Worm (Caenorhabditis elegans) whole organism, L1 larva: Measurements from ENCODE around the gene dylt-2.
A peak's percentile ranks its signal among the peaks of the same experiment; 100 is the strongest.

ENCODE experiments used
- F16B12.6 ChIP-seq: fragments of 150-350 bp; optimal IDR thresholded peaks from 2 replicates; lab custom pipeline; 2014; ENCODE audit warnings: missing biosample characterization, missing genetic modification characterization
- ceh-8 ChIP-seq: fragments of 200-800 bp; sonication (Bioruptor generic); optimal IDR thresholded peaks from 2 replicates; lab custom pipeline; 2018; ENCODE audit warnings: mild to moderate bottlenecking, missing genetic modification characterization, moderate library complexity, missing compliant biosample characterization
- irx-1 ChIP-seq: sonication (generic microtip); optimal IDR thresholded peaks from 2 replicates; lab custom pipeline; 2016; ENCODE audit warnings: missing genetic modification characterization, missing compliant biosample characterization
- isw-1 ChIP-seq: fragments of 200-800 bp; sonication (Bioruptor generic); IDR thresholded peaks from 2 replicates; pipeline ENCODE4 v1.3.6; 2022; ENCODE audit warnings: missing genetic modification characterization, missing compliant biosample characterization
- lin-39 ChIP-seq: fragments of 150-350 bp; optimal IDR thresholded peaks from 2 replicates; lab custom pipeline; 2014; ENCODE audit warnings: missing biosample characterization, missing genetic modification reagents, missing genetic modification characterization
- mef-2 ChIP-seq: fragments of 150-350 bp; optimal IDR thresholded peaks from 2 replicates; lab custom pipeline; 2014; ENCODE audit warnings: missing biosample characterization, missing genetic modification characterization
- nhr-12 ChIP-seq: sonication (generic microtip); optimal IDR thresholded peaks from 2 replicates; lab custom pipeline; 2017; ENCODE audit warnings: missing biosample characterization, missing genetic modification characterization
- nhr-237 ChIP-seq: fragments of 150-350 bp; optimal IDR thresholded peaks from 2 replicates; lab custom pipeline; 2014; ENCODE audit warnings: missing biosample characterization, missing genetic modification characterization
- nhr-77 ChIP-seq: fragments of 150-350 bp; optimal IDR thresholded peaks from 2 replicates; lab custom pipeline; 2014; ENCODE audit warnings: missing biosample characterization, missing genetic modification characterization
- nhr-90 ChIP-seq: sonication (generic microtip); optimal IDR thresholded peaks from 2 replicates; lab custom pipeline; 2016; ENCODE audit warnings: mild to moderate bottlenecking, missing genetic modification characterization, missing compliant biosample characterization; ENCODE audit not compliant: poor library complexity
- tlp-1 ChIP-seq: fragments of 150-350 bp; optimal IDR thresholded peaks from 2 replicates; lab custom pipeline; 2014; ENCODE audit warnings: missing biosample characterization, missing genetic modification characterization
- unc-86 ChIP-seq: sonication (generic microtip); optimal IDR thresholded peaks from 2 replicates; lab custom pipeline; 2016; ENCODE audit warnings: missing genetic modification characterization, missing compliant biosample characterization
- zag-1 ChIP-seq: fragments of 150-350 bp; optimal IDR thresholded peaks from 2 replicates; lab custom pipeline; 2014; ENCODE audit warnings: missing biosample characterization, missing genetic modification characterization
- ztf-11 ChIP-seq, 2 experiments: sonication (generic microtip); optimal IDR thresholded peaks; 2 replicates each; lab custom pipeline; 2016 to 2017; ENCODE audit warnings: missing genetic modification characterization in 2 of 2, missing biosample characterization in 1 of 2, missing compliant biosample characterization in 1 of 2

DNA sequence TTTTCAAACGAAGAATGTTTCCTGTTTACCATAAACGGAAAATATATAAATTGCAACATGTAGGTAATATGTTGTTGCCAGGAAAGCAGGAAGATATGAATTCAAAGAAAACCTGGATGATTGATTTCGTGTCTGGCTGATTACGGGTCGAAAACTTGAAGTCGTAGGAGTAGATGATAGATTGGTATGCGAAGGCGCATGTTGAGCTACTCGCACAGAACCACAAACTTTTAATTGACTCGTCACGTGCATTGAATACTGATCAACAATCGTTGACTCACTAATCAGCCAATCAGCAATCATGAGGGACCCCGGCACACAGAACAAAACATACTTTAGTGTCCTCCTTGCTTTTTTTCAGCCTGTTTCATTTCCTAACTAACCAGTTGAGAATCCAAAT lies 18.7 kb downstream of the dylt-2 start:
- TF ChIP-seq nhr-12 (tag; lab: Kevin White, UChicago) (no peak), nhr-77 (tag; lab: Kevin White, UChicago) (no peak), mef-2 (tag; lab: Kevin White, UChicago) (no peak), nhr-90 (tag; lab: Kevin White, UChicago) (no peak), ceh-8 (GFP tag; lab: Kevin White, UChicago) (peak; percentile 50), F16B12.6 (tag; lab: Kevin White, UChicago) (no peak), irx-1 (tag; lab: Kevin White, UChicago) (no peak), nhr-237 (tag; lab: Kevin White, UChicago) (no peak), zag-1 (tag; lab: Kevin White, UChicago) (no peak), ztf-11 (tag; optimal IDR thresholded peaks at IDR 0.05; lab: Kevin White, UChicago) (no peak), isw-1 (GFP tag; lab: Robert Waterston, UW) (no peak), lin-39 (no peak), unc-86 (tag; lab: Kevin White, UChicago) (no peak), tlp-1 (tag; lab: Kevin White, UChicago) (no peak)
